Worm (Caenorhabditis elegans) whole organism, L1 larva: ENCODE results near the gene sbsp-1.

Experiments used
- C16A3.4 ChIP-seq: fragments of 150-350 bp; optimal IDR thresholded peaks from 2 replicates; lab custom pipeline; 2014; ENCODE audit warnings: missing biosample characterization, missing genetic modification characterization
- C34B4.2 ChIP-seq: sonication (generic microtip); optimal IDR thresholded peaks from 2 replicates; lab custom pipeline; 2017; ENCODE audit warnings: mild to moderate bottlenecking, missing genetic modification characterization, missing compliant biosample characterization
- ama-1 ChIP-seq: fragments of 150-350 bp; optimal IDR thresholded peaks from 2 replicates; lab custom pipeline; 2014
- ces-1 ChIP-seq: fragments of 150-350 bp; optimal IDR thresholded peaks from 2 replicates; lab custom pipeline; 2014; ENCODE audit warnings: missing biosample characterization, missing genetic modification reagents, missing genetic modification characterization
- dpl-1 ChIP-seq, 3 experiments: fragments of 150-350 bp in 2 of 3; sonication (generic microtip) in 1 of 3; optimal IDR thresholded peaks; 2 replicates each; lab custom pipeline; 2014 to 2017; ENCODE audit warnings: missing biosample characterization in 3 of 3, missing genetic modification characterization in 3 of 3, missing genetic modification reagents in 3 of 3
- egl-27 ChIP-seq, 2 experiments: fragments of 150-350 bp in 1 of 2; sonication (generic microtip); optimal IDR thresholded peaks; 3 replicates each; lab custom pipeline; 2017 to 2018; ENCODE audit warnings: missing biosample characterization in 2 of 2, missing genetic modification characterization in 2 of 2, missing genetic modification reagents in 2 of 2
- elt-2 ChIP-seq: sonication (generic microtip); optimal IDR thresholded peaks from 2 replicates; lab custom pipeline; 2016; ENCODE audit warnings: missing genetic modification characterization, mild to moderate bottlenecking, inconsistent platforms, missing compliant biosample characterization, missing genetic modification reagents
- lin-13 ChIP-seq: fragments of 150-350 bp; optimal IDR thresholded peaks from 2 replicates; lab custom pipeline; 2014; ENCODE audit warnings: missing biosample characterization, missing genetic modification reagents, missing genetic modification characterization
- lir-3 ChIP-seq: sonication (generic microtip); optimal IDR thresholded peaks from 2 replicates; lab custom pipeline; 2016; ENCODE audit warnings: mild to moderate bottlenecking, missing genetic modification characterization, moderate library complexity, missing compliant biosample characterization; ENCODE audit not compliant: poor library complexity
- nhr-11 ChIP-seq: fragments of 150-350 bp; optimal IDR thresholded peaks from 2 replicates; lab custom pipeline; 2014; ENCODE audit warnings: missing biosample characterization, missing genetic modification characterization
- nhr-77 ChIP-seq: fragments of 150-350 bp; optimal IDR thresholded peaks from 2 replicates; lab custom pipeline; 2014; ENCODE audit warnings: missing biosample characterization, missing genetic modification characterization
- skn-1 ChIP-seq: fragments of 150-350 bp; optimal IDR thresholded peaks from 2 replicates; lab custom pipeline; 2014; ENCODE audit warnings: missing biosample characterization, missing genetic modification characterization
- sptf-1 ChIP-seq: fragments of 150-350 bp; optimal IDR thresholded peaks from 2 replicates; lab custom pipeline; 2014; ENCODE audit warnings: missing biosample characterization, missing genetic modification characterization
- zag-1 ChIP-seq: fragments of 150-350 bp; optimal IDR thresholded peaks from 2 replicates; lab custom pipeline; 2014; ENCODE audit warnings: missing biosample characterization, missing genetic modification characterization

ce11 chrIII:10815199-10815598, 17.5 kb upstream of the sbsp-1 start:
- no peak for TF ChIP-seq elt-2 (tag; lab: Kevin White, UChicago)
- TF ChIP-seq ama-1: no peak
- no peak for TF ChIP-seq lin-13 (GFP tag; lab: Kevin White, UChicago)
- TF ChIP-seq nhr-11 (tag; lab: Kevin White, UChicago): no peak
- no peak for TF ChIP-seq nhr-77 (tag; lab: Kevin White, UChicago)
- no peak for TF ChIP-seq dpl-1 (GFP tag; optimal IDR thresholded peaks at IDR 0.05; lab: Kevin White, UChicago)
- no peak for TF ChIP-seq C34B4.2 (tag; lab: Kevin White, UChicago)
- TF ChIP-seq ces-1 (GFP tag; lab: Kevin White, UChicago): no peak
- TF ChIP-seq zag-1 (tag; lab: Kevin White, UChicago): no peak
- TF ChIP-seq C16A3.4 (tag; lab: Kevin White, UChicago): no peak
- no peak for TF ChIP-seq skn-1 (tag; lab: Kevin White, UChicago)
- no peak for TF ChIP-seq sptf-1 (tag; lab: Kevin White, UChicago)
- no peak for TF ChIP-seq lir-3 (tag; lab: Kevin White, UChicago)
- TF ChIP-seq egl-27 (tag; optimal IDR thresholded peaks at IDR 0.05; lab: Kevin White, UChicago): no peak
